Worm (Caenorhabditis elegans) whole organism, L1 larva: ENCODE measurements around the gene pfk-1.1.
A peak's percentile ranks its signal among the peaks of the same experiment; 100 is the strongest.

Source experiments
- C16A3.4 ChIP-seq: fragments of 150-350 bp; optimal IDR thresholded peaks from 2 replicates; lab custom pipeline; 2014; ENCODE audit warnings: missing biosample characterization, missing genetic modification characterization
- F16B12.6 ChIP-seq: fragments of 150-350 bp; optimal IDR thresholded peaks from 2 replicates; lab custom pipeline; 2014; ENCODE audit warnings: missing biosample characterization, missing genetic modification characterization
- aha-1 ChIP-seq: fragments of 150-350 bp; optimal IDR thresholded peaks from 2 replicates; lab custom pipeline; 2014; ENCODE audit warnings: missing biosample characterization, missing genetic modification characterization
- alr-1 ChIP-seq: fragments of 200-800 bp; sonication (Bioruptor generic); optimal IDR thresholded peaks from 2 replicates; lab custom pipeline; 2018; ENCODE audit warnings: borderline replicate concordance, mild to moderate bottlenecking, missing genetic modification characterization, missing compliant biosample characterization
- aly-2 ChIP-seq: fragments of 150-350 bp; optimal IDR thresholded peaks from 2 replicates; lab custom pipeline; 2014; ENCODE audit warnings: missing biosample characterization, missing genetic modification characterization
- blmp-1 ChIP-seq: fragments of 150-350 bp; optimal IDR thresholded peaks from 2 replicates; lab custom pipeline; 2014; ENCODE audit warnings: missing biosample characterization, missing genetic modification characterization
- ceh-8 ChIP-seq: fragments of 200-800 bp; sonication (Bioruptor generic); optimal IDR thresholded peaks from 2 replicates; lab custom pipeline; 2018; ENCODE audit warnings: mild to moderate bottlenecking, missing genetic modification characterization, moderate library complexity, missing compliant biosample characterization
- dsc-1 ChIP-seq: sonication (generic microtip); optimal IDR thresholded peaks from 2 replicates; lab custom pipeline; 2016; ENCODE audit warnings: mild to moderate bottlenecking, missing genetic modification characterization, missing compliant biosample characterization
- efl-1 ChIP-seq, 4 experiments: fragments of 150-350 bp; optimal IDR thresholded peaks in 3 of 4; peaks in 1 of 4; 1 replicate in 1 of 4; 2 replicates in 3 of 4; lab custom pipeline; 2014; ENCODE audit warnings: missing biosample characterization in 2 of 4, missing genetic modification characterization in 2 of 4, missing genetic modification reagents in 2 of 4
- elt-2 ChIP-seq: sonication (generic microtip); optimal IDR thresholded peaks from 2 replicates; lab custom pipeline; 2016; ENCODE audit warnings: missing genetic modification characterization, mild to moderate bottlenecking, inconsistent platforms, missing compliant biosample characterization, missing genetic modification reagents
- elt-3 ChIP-seq, 6 experiments: fragments of 150-350 bp in 1 of 6; sonication (generic microtip); optimal IDR thresholded peaks; 2 replicates each; lab custom pipeline; 2017 to 2018; ENCODE audit warnings: missing biosample characterization in 6 of 6, missing genetic modification characterization in 6 of 6, inconsistent platforms in 1 of 6
- fkh-4 ChIP-seq: sonication (generic microtip); optimal IDR thresholded peaks from 2 replicates; lab custom pipeline; 2016; ENCODE audit warnings: missing compliant biosample characterization, missing genetic modification characterization, borderline replicate concordance
- fkh-8 ChIP-seq: sonication (generic microtip); optimal IDR thresholded peaks from 2 replicates; lab custom pipeline; 2016; ENCODE audit warnings: mild to moderate bottlenecking, missing genetic modification characterization, missing compliant biosample characterization
- isw-1 ChIP-seq: fragments of 200-800 bp; sonication (Bioruptor generic); IDR thresholded peaks from 2 replicates; pipeline ENCODE4 v1.3.6; 2022; ENCODE audit warnings: missing genetic modification characterization, missing compliant biosample characterization
- jun-1 ChIP-seq: fragments of 150-350 bp; optimal IDR thresholded peaks from 2 replicates; lab custom pipeline; 2014; ENCODE audit warnings: missing biosample characterization, missing genetic modification reagents, missing genetic modification characterization
- lin-14 ChIP-seq: fragments of 200-800 bp; sonication (Bioruptor generic); optimal IDR thresholded peaks from 2 replicates; lab custom pipeline; 2018; ENCODE audit warnings: mild to moderate bottlenecking, missing genetic modification characterization, moderate library complexity, missing compliant biosample characterization
- lin-15B ChIP-seq: fragments of 150-350 bp; sonication (generic microtip); optimal IDR thresholded peaks from 3 replicates; lab custom pipeline; 2014; ENCODE audit warnings: missing biosample characterization, missing genetic modification characterization
- lin-35 ChIP-seq, 2 experiments: fragments of 150-350 bp; optimal IDR thresholded peaks; 2 replicates each; lab custom pipeline; 2014; ENCODE audit warnings: missing biosample characterization in 2 of 2, missing genetic modification characterization in 2 of 2, missing genetic modification reagents in 2 of 2
- mab-9 ChIP-seq: fragments of 200-800 bp; sonication (Bioruptor generic); IDR thresholded peaks from 2 replicates; pipeline ENCODE4 v1.3.6; 2022; ENCODE audit warnings: missing genetic modification reagents, missing genetic modification characterization, missing compliant biosample characterization
- mef-2 ChIP-seq: fragments of 150-350 bp; optimal IDR thresholded peaks from 2 replicates; lab custom pipeline; 2014; ENCODE audit warnings: missing biosample characterization, missing genetic modification characterization
- mep-1 ChIP-seq: fragments of 150-350 bp; optimal IDR thresholded peaks from 2 replicates; lab custom pipeline; 2014; ENCODE audit warnings: missing biosample characterization, missing genetic modification characterization
- nhr-19 ChIP-seq: fragments of 200-800 bp; sonication (Bioruptor generic); conservative IDR thresholded peaks from 2 replicates; pipeline ENCODE4 v1.3.6; 2022; ENCODE audit warnings: missing genetic modification characterization, missing compliant biosample characterization
- nhr-20 ChIP-seq: sonication (generic microtip); optimal IDR thresholded peaks from 2 replicates; lab custom pipeline; 2016; ENCODE audit warnings: mild to moderate bottlenecking, missing genetic modification characterization, missing compliant biosample characterization
- nhr-71 ChIP-seq: sonication (generic microtip); optimal IDR thresholded peaks from 2 replicates; lab custom pipeline; 2016; ENCODE audit warnings: mild to moderate bottlenecking, missing genetic modification characterization, moderate library complexity, missing compliant biosample characterization
- nhr-90 ChIP-seq: sonication (generic microtip); optimal IDR thresholded peaks from 2 replicates; lab custom pipeline; 2016; ENCODE audit warnings: mild to moderate bottlenecking, missing genetic modification characterization, missing compliant biosample characterization; ENCODE audit not compliant: poor library complexity
- pqm-1 ChIP-seq: sonication (generic microtip); optimal IDR thresholded peaks from 3 replicates; lab custom pipeline; 2017; ENCODE audit warnings: missing biosample characterization, missing genetic modification characterization
- snpc-4 ChIP-seq: fragments of 150-350 bp; optimal IDR thresholded peaks from 2 replicates; lab custom pipeline; 2014; ENCODE audit warnings: missing biosample characterization, missing genetic modification characterization
- snu-23 ChIP-seq: sonication (generic microtip); optimal IDR thresholded peaks from 2 replicates; lab custom pipeline; 2016; ENCODE audit warnings: missing genetic modification characterization, missing compliant biosample characterization
- sox-4 ChIP-seq: sonication (generic microtip); optimal IDR thresholded peaks from 2 replicates; lab custom pipeline; 2016; ENCODE audit warnings: missing genetic modification characterization, missing compliant biosample characterization
- sup-37 ChIP-seq: fragments of 200-800 bp; sonication (Bioruptor generic); optimal IDR thresholded peaks from 2 replicates; lab custom pipeline; 2018; ENCODE audit warnings: mild to moderate bottlenecking, missing genetic modification characterization, missing compliant biosample characterization
- swsn-7 ChIP-seq: sonication (generic microtip); optimal IDR thresholded peaks from 2 replicates; lab custom pipeline; 2016; ENCODE audit warnings: missing genetic modification characterization, missing compliant biosample characterization
- unc-130 ChIP-seq: fragments of 150-350 bp; optimal IDR thresholded peaks from 2 replicates; lab custom pipeline; 2017; ENCODE audit warnings: missing biosample characterization, missing genetic modification characterization, inconsistent platforms
- unc-86 ChIP-seq: sonication (generic microtip); optimal IDR thresholded peaks from 2 replicates; lab custom pipeline; 2016; ENCODE audit warnings: missing genetic modification characterization, missing compliant biosample characterization
- unc-98 ChIP-seq: fragments of 200-800 bp; sonication (Bioruptor generic); IDR thresholded peaks from 2 replicates; pipeline ENCODE4 v1.3.6; 2022; ENCODE audit warnings: missing genetic modification characterization, missing compliant biosample characterization
- vab-15 ChIP-seq: sonication (generic microtip); optimal IDR thresholded peaks from 2 replicates; lab custom pipeline; 2017; ENCODE audit warnings: missing genotype, mild to moderate bottlenecking, missing genetic modification characterization, missing compliant biosample characterization
- xbp-1 ChIP-seq: sonication (generic microtip); optimal IDR thresholded peaks from 2 replicates; lab custom pipeline; 2016; ENCODE audit warnings: missing genetic modification characterization, missing compliant biosample characterization
- zip-4 ChIP-seq: fragments of 200-800 bp; sonication (Bioruptor generic); optimal IDR thresholded peaks from 2 replicates; lab custom pipeline; 2018; ENCODE audit warnings: mild to moderate bottlenecking, missing genetic modification characterization, moderate library complexity, missing compliant biosample characterization
- ztf-11 ChIP-seq, 2 experiments: sonication (generic microtip); optimal IDR thresholded peaks; 2 replicates each; lab custom pipeline; 2016 to 2017; ENCODE audit warnings: missing genetic modification characterization in 2 of 2, missing biosample characterization in 1 of 2, missing compliant biosample characterization in 1 of 2
- ztf-4 ChIP-seq: fragments of 150-350 bp; optimal IDR thresholded peaks from 2 replicates; lab custom pipeline; 2014; ENCODE audit warnings: missing biosample characterization, missing genetic modification characterization

Gene pfk-1.1

DNA sequence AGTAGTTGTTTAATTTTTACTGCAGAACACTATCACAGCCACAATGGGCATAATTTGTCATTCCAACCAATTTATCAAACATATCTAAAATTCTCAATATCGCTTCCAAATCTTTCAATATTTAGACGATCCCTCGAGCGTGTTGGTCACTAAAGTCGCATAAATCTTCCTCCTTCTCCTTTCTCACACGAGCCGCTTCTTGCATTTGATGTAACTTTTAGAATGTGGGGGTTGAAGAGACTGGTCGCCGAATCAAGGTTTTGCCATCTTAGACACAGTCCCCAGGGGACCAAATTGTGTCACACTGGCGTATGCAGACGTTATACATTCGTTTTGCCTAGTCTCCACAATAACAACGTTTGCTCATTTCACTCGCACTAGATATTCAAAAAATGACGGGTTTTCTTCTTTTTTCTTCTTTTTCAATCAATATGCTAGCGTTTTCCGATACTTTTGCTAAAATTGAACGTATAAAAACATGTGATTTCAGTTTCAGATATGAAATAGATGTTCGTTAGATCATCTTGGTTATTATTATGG lies 16.8 kb downstream of the pfk-1.1 start, which contains the start of gene gbb-1:
TSS of gene gbb-1 (plus strand) at position 490 of the 540 bp plus-strand sequence.
- TF ChIP-seq mef-2 (tag; lab: Kevin White, UChicago) (no peak), lin-14 (GFP tag; lab: Kevin White, UChicago) (peak; percentile 58)

DNA sequence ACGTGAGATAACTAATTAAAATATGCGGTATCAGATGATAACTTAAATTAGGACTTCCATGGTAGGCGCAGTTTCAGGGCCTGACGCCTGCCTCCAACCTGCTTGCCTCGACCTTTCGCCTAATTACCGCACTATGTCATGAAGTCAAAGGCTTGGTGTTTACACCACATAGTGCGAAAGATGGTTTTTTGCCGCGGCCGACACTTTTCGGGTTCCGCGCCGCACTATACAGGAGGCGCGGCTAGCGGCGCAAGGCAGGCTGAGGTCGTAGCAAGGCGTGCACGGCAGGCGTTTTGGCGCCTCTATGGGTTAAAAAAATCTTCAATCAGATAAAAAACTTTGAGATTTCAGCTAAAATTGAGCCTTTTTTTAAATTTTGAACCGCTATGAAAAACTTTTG lies 20.0 kb downstream of the pfk-1.1 start:
- TF ChIP-seq snpc-4 = peak; percentile 87
- no peak for TF ChIP-seq sup-37
- TF ChIP-seq efl-1 (optimal IDR thresholded peaks at IDR 0.05; lab: Kevin White, UChicago) = no peak
- TF ChIP-seq efl-1 (GFP tag; optimal IDR thresholded peaks at IDR 0.05 in 1 of 2; lab: Kevin White, UChicago) = peak in 1 of 2 experiments; percentile 26
- TF ChIP-seq mab-9 (GFP tag; lab: Robert Waterston, UW) = 0 out of 2 replicates have a peak, but pooled peaks have one; percentile 28
- no peak for TF ChIP-seq isw-1
- no peak for TF ChIP-seq blmp-1
- TF ChIP-seq mep-1 (tag; lab: Kevin White, UChicago) = no peak
- no peak for TF ChIP-seq nhr-20 (tag; lab: Kevin White, UChicago)
- no peak for TF ChIP-seq dsc-1 (tag; lab: Kevin White, UChicago)
- TF ChIP-seq, all 84 proteins: peak for 3

DNA sequence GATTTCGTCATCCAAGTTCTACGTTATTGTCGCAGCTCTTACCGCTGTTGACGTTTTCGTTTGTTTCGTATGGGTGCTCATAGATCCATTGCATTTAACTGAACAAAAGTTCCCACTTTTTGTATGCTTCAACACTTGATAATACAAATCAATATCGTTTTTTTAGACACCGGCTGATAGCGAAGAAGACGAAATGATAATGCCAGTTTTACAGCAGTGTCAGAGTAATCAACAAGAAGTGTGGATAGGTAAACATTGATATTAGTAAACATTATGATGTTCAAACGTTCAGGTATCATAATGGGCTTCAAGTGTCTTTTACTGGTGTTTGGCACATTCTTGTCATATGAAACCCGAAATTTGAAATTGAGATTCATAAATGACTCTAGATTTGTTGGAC lies 25.6 kb downstream of the pfk-1.1 start:
- TF ChIP-seq pqm-1 (tag; lab: Kevin White, UChicago) = no peak
- TF ChIP-seq C16A3.4 (tag; lab: Kevin White, UChicago) = no peak
- no peak for TF ChIP-seq fkh-4
- no peak for TF ChIP-seq aly-2
- no peak for TF ChIP-seq snu-23 (GFP tag; lab: Kevin White, UChicago)
- TF ChIP-seq elt-3 (tag; optimal IDR thresholded peaks at IDR 0.05; lab: Kevin White, UChicago) = no peak
- no peak for TF ChIP-seq xbp-1 (tag; lab: Kevin White, UChicago)
- no peak for TF ChIP-seq ceh-8 (GFP tag; lab: Kevin White, UChicago)
- TF ChIP-seq isw-1 = no peak

DNA sequence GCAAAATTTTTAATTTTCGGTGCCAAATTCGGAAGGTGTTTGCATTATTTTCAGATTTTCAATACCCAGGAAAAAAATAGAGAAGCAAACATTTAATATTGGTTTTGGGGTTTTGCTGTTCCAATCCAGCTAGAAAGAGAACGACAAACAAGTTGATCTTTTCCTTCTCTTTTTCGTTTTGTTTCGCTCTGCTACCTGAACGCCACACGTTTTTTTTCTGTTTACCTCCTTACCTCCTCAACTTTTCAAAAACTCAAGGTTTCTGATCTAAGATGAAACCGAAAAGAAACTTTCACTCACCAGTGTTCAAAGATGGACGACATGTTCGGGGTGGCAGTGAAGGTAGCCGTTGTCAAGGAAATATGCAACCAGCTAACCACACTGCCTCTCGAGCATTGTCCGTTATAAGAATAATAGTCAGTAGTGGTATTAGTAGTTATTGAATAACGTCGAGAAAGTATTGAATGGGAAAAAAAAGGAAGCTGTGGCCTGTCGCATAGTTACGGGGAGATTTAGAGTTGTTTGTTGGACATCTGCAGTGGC lies 28.8 kb downstream of the pfk-1.1 start:
- no peak for TF ChIP-seq ztf-4 (tag; lab: Kevin White, UChicago)
- TF ChIP-seq snpc-4 = no peak
- TF ChIP-seq vab-15 = no peak

DNA sequence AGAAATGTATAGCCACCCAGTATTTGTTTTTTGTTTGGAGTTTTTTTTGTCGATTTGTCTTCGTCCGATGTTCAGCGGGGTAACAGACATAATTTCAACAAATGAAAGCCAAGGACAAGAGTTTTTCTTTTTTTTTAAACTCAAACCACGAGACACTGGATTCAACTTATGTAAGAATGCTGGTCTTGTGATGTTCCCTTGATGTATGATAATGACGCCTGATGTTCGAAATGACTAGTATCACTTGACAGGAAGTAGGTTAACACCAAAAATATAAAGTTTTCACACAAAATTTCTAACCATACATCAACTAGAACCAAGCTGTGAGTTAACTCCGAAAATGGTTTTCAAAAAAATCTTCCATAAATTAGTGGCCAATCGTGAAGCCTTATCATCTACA lies 29.5 kb downstream of the pfk-1.1 start:
- TF ChIP-seq zip-4 (GFP tag; lab: Kevin White, UChicago) (no peak), lin-35 (GFP tag; optimal IDR thresholded peaks at IDR 0.05; lab: Kevin White, UChicago) (peak in 1 of 2 experiments; percentile 43), nhr-71 (peak; percentile 16)

DNA sequence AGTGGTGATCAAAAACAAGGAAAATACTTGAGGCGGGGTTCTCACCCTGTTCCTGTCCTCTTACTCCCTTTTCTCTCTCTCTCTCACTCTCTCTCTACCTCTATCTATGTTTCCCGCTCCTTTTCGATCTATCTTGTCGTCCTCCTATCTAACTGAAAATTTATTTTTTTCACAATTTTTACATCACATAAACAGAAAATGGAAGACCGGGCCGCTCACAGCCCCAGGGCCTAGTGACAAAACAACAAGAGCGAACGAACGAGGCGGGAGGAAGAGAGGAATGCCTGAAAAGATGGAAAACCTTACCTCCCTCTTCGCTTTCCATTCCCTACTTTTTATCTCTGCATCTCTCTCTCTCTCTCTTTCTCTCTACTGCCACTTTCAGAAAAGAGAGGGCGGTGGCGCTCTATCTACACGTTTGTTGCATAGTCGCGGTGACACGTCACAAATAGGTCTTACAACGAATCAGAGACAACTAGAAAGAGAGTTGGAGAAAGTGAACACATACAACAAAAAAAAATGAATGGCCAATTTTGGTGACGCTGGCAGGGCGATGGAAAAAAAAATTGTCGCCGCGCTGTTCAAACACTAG lies 30.2 kb downstream of the pfk-1.1 start:
- TF ChIP-seq snpc-4 (no peak), efl-1 (optimal IDR thresholded peaks at IDR 0.05; lab: Kevin White, UChicago) (no peak), efl-1 (GFP tag; optimal IDR thresholded peaks at IDR 0.05 in 1 of 2; lab: Kevin White, UChicago) (peak in 1 of 2 experiments; percentile 52), aly-2 (no peak)

DNA sequence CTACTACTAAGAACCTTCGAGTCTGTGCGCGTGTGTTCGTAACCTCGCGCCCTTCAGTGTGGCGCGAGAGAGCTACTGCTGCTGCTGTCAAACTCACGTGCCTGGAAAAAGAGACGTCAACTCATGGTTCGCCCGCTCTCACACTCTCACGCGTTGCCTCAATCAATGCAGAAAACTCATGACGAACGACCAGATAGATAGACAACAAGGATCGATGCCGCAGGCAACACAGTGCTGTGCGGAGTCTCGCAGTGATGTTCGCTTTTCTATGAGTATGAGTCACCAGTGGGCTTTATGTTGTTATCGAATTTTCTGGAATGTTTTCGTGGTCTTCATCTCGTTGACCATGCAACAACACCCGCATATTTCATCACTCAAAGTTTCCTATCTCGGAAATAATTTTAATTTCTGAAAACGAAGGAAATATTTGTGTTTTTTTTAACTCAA lies 30.9 kb downstream of the pfk-1.1 start:
- TF ChIP-seq alr-1 (tag; lab: Kevin White, UChicago) = no peak
- TF ChIP-seq sox-4 (tag; lab: Kevin White, UChicago) = peak; percentile 53
- TF ChIP-seq unc-86 (tag; lab: Kevin White, UChicago) = peak; percentile 76
- TF ChIP-seq C16A3.4 (tag; lab: Kevin White, UChicago) = peak; percentile 46
- TF ChIP-seq swsn-7 (tag; lab: Kevin White, UChicago) = peak; percentile 59
- TF ChIP-seq elt-3 (tag; optimal IDR thresholded peaks at IDR 0.05; lab: Kevin White, UChicago) = no peak
- TF ChIP-seq unc-130 (tag; lab: Kevin White, UChicago) = peak; percentile 39
- TF ChIP-seq nhr-19 (GFP tag; lab: Robert Waterston, UW) = peak; percentile 71
- no peak for TF ChIP-seq blmp-1
- TF ChIP-seq unc-98 (GFP tag; lab: Robert Waterston, UW) = no peak
- TF ChIP-seq elt-2 (tag; lab: Kevin White, UChicago) = peak; percentile 25
- peak; percentile 71 for TF ChIP-seq jun-1
- peak; percentile 17 for TF ChIP-seq snpc-4
- TF ChIP-seq fkh-8 (tag; lab: Kevin White, UChicago) = peak; percentile 93
- TF ChIP-seq lin-15B (tag; lab: Kevin White, UChicago) = no peak
- no peak for TF ChIP-seq F16B12.6 (tag; lab: Kevin White, UChicago)
- TF ChIP-seq aha-1 (tag; lab: Kevin White, UChicago) = no peak
- TF ChIP-seq ztf-11 (tag; optimal IDR thresholded peaks at IDR 0.05; lab: Kevin White, UChicago) = no peak
- no peak for TF ChIP-seq nhr-90 (tag; lab: Kevin White, UChicago)
